Fruit fly (Drosophila melanogaster): Measurements from ENCODE around the gene CheB93a.

CheB93a gene

DNA sequence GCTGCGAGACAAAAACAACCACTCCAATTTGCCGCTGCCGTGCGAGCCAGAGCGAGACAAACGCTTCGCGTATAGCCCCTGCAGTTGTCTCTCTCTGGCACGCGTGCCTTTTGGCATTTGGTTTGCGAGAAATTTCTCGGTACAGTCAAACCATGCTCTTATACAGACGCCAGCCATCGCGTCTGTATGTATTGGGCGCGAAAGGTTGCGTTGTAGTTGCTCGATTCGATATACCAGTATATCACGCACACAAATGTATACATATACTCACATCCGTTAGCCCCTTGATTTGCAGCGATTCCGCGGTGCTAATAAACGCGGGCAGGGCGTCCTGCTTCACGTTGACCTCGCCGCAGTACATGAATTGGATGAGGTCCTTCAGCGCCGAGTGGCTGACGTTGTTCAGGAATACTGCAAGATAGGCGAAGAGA is 30.9 kb upstream of the CheB93a start:
- TF ChIP-seq dmrt93B (GFP tag; optimal IDR thresholded peaks at IDR 0.05) (no peak), CG9705 (GFP tag; optimal IDR thresholded peaks at IDR 0.05) (no peak), Myc (optimal IDR thresholded peaks at IDR 0.05) (peak; percentile 31), Hr78 (GFP tag; optimal IDR thresholded peaks at IDR 0.05) (no peak), CG32264 (GFP tag; optimal IDR thresholded peaks at IDR 0.05) (peak; percentile 2), foxo (GFP tag; optimal IDR thresholded peaks at IDR 0.05) (peak in 1 of 2 experiments; percentile 22), Dif (GFP tag; optimal IDR thresholded peaks at IDR 0.05; ENCODE audit: partially characterized antibody) (peak; percentile 70), GATAd (GFP tag; optimal IDR thresholded peaks at IDR 0.05) (no peak), Rel (GFP tag; optimal IDR thresholded peaks at IDR 0.05) (no peak), Rel (tag; optimal IDR thresholded peaks at IDR 0.05) (peak; percentile 14), psq (GFP tag; optimal IDR thresholded peaks at IDR 0.05) (peak; percentile 19), ey (GFP tag; optimal IDR thresholded peaks at IDR 0.05) (no peak), rgr (GFP tag; optimal IDR thresholded peaks at IDR 0.05) (peak; percentile 22), brk (GFP tag; optimal IDR thresholded peaks at IDR 0.05) (peak; percentile 42), dl (GFP tag; optimal IDR thresholded peaks at IDR 0.05; ENCODE audit: insufficient read depth in 1 of 2, partially characterized antibody in 2 of 2) (peak; percentile 31 to 47), Jra (GFP tag; optimal IDR thresholded peaks at IDR 0.05) (no peak), Hr83 (GFP tag; optimal IDR thresholded peaks at IDR 0.05; ENCODE audit: poor library complexity, severe bottlenecking) (peak; percentile 76), h (GFP tag; optimal IDR thresholded peaks at IDR 0.05) (peak; percentile 97), Dfd (GFP tag; optimal IDR thresholded peaks at IDR 0.05) (no peak), Sp1 (GFP tag; optimal IDR thresholded peaks at IDR 0.05) (peak; percentile 34), fru (GFP tag; optimal IDR thresholded peaks at IDR 0.05) (no peak), dsf (GFP tag; optimal IDR thresholded peaks at IDR 0.05; ENCODE audit: borderline replicate concordance) (no peak), usp (GFP tag; optimal IDR thresholded peaks at IDR 0.05) (no peak), HLH106 (tag; optimal IDR thresholded peaks at IDR 0.05) (no peak), Hnf4 (GFP tag; optimal IDR thresholded peaks at IDR 0.05) (peak; percentile 25)

DNA sequence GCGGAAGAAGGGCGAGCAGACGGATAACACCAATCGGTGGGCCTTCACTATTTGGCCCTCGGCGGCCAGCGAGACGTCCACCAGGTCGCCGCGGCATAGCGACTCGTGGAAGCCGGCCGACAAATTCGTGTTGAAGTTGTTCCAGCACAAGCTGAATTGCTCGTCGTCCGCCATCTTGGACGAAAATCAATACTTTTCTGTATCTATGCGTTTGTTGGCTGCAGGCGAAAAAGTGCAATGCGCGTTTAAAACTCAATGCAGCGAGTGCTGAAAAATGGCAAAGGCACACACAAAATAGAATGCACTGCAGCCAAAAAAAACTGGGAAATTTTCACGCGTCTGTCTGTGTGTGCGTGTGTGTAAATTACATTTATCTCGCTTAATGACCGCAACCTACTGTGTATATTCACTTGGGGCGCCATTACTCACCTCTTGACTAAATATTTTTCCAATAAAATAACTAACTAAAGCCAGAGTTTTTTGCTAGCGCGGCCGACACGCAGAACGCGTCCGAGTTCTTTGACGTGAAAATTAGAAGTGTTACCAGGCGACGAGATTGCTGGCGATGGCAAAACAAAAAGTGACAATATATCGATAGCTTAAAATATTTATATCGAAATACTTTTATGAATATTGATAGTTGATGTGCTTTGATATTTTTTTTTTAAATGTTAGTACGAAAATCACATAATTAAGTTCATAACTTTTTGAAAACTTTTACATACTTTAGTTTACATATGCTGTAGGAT is 30.2 kb upstream of the CheB93a start:
- no peak for TF ChIP-seq sv (GFP tag; optimal IDR thresholded peaks at IDR 0.05)
- TF ChIP-seq usp (GFP tag; optimal IDR thresholded peaks at IDR 0.05): no peak
- no peak for TF ChIP-seq Myc (optimal IDR thresholded peaks at IDR 0.05)
- TF ChIP-seq brk (GFP tag; optimal IDR thresholded peaks at IDR 0.05): peak; percentile 22
- no peak for TF ChIP-seq Mio (GFP tag; optimal IDR thresholded peaks at IDR 0.05)
- TF ChIP-seq CG9705 (GFP tag; optimal IDR thresholded peaks at IDR 0.05): no peak
- no peak for TF ChIP-seq HLH106 (tag; optimal IDR thresholded peaks at IDR 0.05)
- TF ChIP-seq dl (GFP tag; optimal IDR thresholded peaks at IDR 0.05; ENCODE audit: insufficient read depth in 1 of 2, partially characterized antibody in 2 of 2): no peak
- no peak for TF ChIP-seq fru (GFP tag; optimal IDR thresholded peaks at IDR 0.05)
- peak; percentile 12 for TF ChIP-seq Hr83 (GFP tag; optimal IDR thresholded peaks at IDR 0.05; ENCODE audit: poor library complexity, severe bottlenecking)
- peak; percentile 34 for TF ChIP-seq h (GFP tag; optimal IDR thresholded peaks at IDR 0.05)
- TF ChIP-seq Hnf4 (GFP tag; optimal IDR thresholded peaks at IDR 0.05): no peak
- no peak for TF ChIP-seq tai (GFP tag; optimal IDR thresholded peaks at IDR 0.05)
- TF ChIP-seq dsf (GFP tag; optimal IDR thresholded peaks at IDR 0.05; ENCODE audit: borderline replicate concordance): no peak
- TF ChIP-seq pan (optimal IDR thresholded peaks at IDR 0.05): no peak
- no peak for TF ChIP-seq foxo (GFP tag; optimal IDR thresholded peaks at IDR 0.05)
- no peak for TF ChIP-seq jim (GFP tag; optimal IDR thresholded peaks at IDR 0.05)
- no peak for TF ChIP-seq CrebA (GFP tag; optimal IDR thresholded peaks at IDR 0.05; ENCODE audit: borderline replicate concordance)
- no peak for TF ChIP-seq dmrt93B (GFP tag; optimal IDR thresholded peaks at IDR 0.05)
- peak; percentile 42 for TF ChIP-seq Sp1 (GFP tag; optimal IDR thresholded peaks at IDR 0.05)
- TF ChIP-seq lola (GFP tag; optimal IDR thresholded peaks at IDR 0.05): no peak
- TF ChIP-seq CG32264 (GFP tag; optimal IDR thresholded peaks at IDR 0.05): no peak
- TF ChIP-seq GATAd (GFP tag; optimal IDR thresholded peaks at IDR 0.05): no peak
- TF ChIP-seq ey (GFP tag; optimal IDR thresholded peaks at IDR 0.05): no peak
- peak; percentile 56 for TF ChIP-seq woc (GFP tag; optimal IDR thresholded peaks at IDR 0.05)
- TF ChIP-seq Rel (GFP tag; optimal IDR thresholded peaks at IDR 0.05): no peak
- no peak for TF ChIP-seq Rel (tag; optimal IDR thresholded peaks at IDR 0.05)
- peak; percentile 12 for TF ChIP-seq br (GFP tag; optimal IDR thresholded peaks at IDR 0.05)
- TF ChIP-seq rgr (GFP tag; optimal IDR thresholded peaks at IDR 0.05): peak; percentile 13
- TF ChIP-seq sage (GFP tag; optimal IDR thresholded peaks at IDR 0.05): no peak
- no peak for TF ChIP-seq Hr78 (GFP tag; optimal IDR thresholded peaks at IDR 0.05)
- TF ChIP-seq psq (GFP tag; optimal IDR thresholded peaks at IDR 0.05): no peak
- peak; percentile 0 for TF ChIP-seq OdsH (GFP tag; optimal IDR thresholded peaks at IDR 0.05)
- no peak for TF ChIP-seq Jra (GFP tag; optimal IDR thresholded peaks at IDR 0.05)
- TF ChIP-seq N (GFP tag; optimal IDR thresholded peaks at IDR 0.05): no peak
- TF ChIP-seq Vsx2 (GFP tag; optimal IDR thresholded peaks at IDR 0.05; ENCODE audit: partially characterized antibody): peak; percentile 62
- no peak for TF ChIP-seq Abd-B (GFP tag; optimal IDR thresholded peaks at IDR 0.05)
- no peak for TF ChIP-seq Dfd (GFP tag; optimal IDR thresholded peaks at IDR 0.05)
- TF ChIP-seq Dif (GFP tag; optimal IDR thresholded peaks at IDR 0.05; ENCODE audit: partially characterized antibody): peak; percentile 12
